Worm (Caenorhabditis elegans) whole organism, midembryonic: Measurements from ENCODE around the gene glna-1.

Experiments used
- T22C8.4 ChIP-seq: fragments of 200-800 bp; sonication (Bioruptor generic); IDR thresholded peaks from 2 replicates; pipeline ENCODE4 v1.3.6; 2022; ENCODE audit warnings: missing genetic modification characterization, missing compliant biosample characterization
- cog-1 ChIP-seq: sonication (generic microtip); optimal IDR thresholded peaks from 2 replicates; lab custom pipeline; 2016; ENCODE audit warnings: missing genetic modification characterization, missing compliant biosample characterization
- flt-1 ChIP-seq: fragments of 200-800 bp; sonication (Bioruptor generic); IDR thresholded peaks from 2 replicates; pipeline ENCODE4 v1.3.6; 2022; ENCODE audit warnings: missing genetic modification characterization, missing compliant biosample characterization
- klf-2 ChIP-seq: fragments of 200-800 bp; sonication (Bioruptor generic); conservative IDR thresholded peaks from 2 replicates; pipeline ENCODE4 v1.3.6; 2022; ENCODE audit warnings: missing genetic modification reagents, missing genetic modification characterization, missing compliant biosample characterization
- med-1 ChIP-seq: sonication (generic microtip); optimal IDR thresholded peaks from 2 replicates; lab custom pipeline; 2017; ENCODE audit warnings: missing genetic modification characterization, mild to moderate bottlenecking, missing compliant biosample characterization, antibody characterized with exemption, missing genetic modification reagents; ENCODE audit not compliant: insufficient read depth
- ref-1 ChIP-seq: fragments of 200-800 bp; sonication (Bioruptor generic); conservative IDR thresholded peaks from 2 replicates; pipeline ENCODE4 v1.3.6; 2022; ENCODE audit warnings: missing genetic modification reagents, missing genetic modification characterization, missing compliant biosample characterization
- tab-1 ChIP-seq: fragments of 200-800 bp; sonication (Bioruptor generic); IDR thresholded peaks from 2 replicates; pipeline ENCODE4 v1.3.6; 2022; ENCODE audit warnings: missing genetic modification characterization, missing compliant biosample characterization
- ztf-23 ChIP-seq: fragments of 200-800 bp; sonication (Bioruptor generic); IDR thresholded peaks from 2 replicates; pipeline ENCODE4 v1.3.6; 2022; ENCODE audit warnings: missing genetic modification reagents, missing genetic modification characterization, missing compliant biosample characterization
- ztf-29 ChIP-seq: fragments of 200-800 bp; sonication (Bioruptor generic); IDR thresholded peaks from 2 replicates; pipeline ENCODE4 v1.3.6; 2022; ENCODE audit warnings: missing genetic modification reagents, missing genetic modification characterization, missing compliant biosample characterization

glna-1 gene

DNA sequence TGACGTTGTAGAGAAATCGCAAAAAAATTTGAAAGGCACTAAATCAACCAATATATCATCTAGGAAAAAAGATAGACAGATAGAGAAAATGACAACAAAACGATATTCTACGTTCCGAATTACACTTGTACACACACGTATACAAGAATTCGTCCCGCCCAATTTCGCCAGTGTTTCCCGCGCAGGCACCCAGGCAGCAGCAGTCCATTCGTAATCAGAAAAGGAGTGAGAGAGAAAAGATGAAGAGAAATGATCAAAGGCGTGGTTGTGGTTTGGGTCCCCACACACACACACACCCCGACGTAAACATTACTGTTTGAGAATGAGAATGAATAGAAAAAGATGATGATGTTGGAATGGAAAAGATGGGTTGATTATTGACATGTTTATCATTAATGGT, 59.7 kb downstream of the glna-1 start:
- TF ChIP-seq ztf-23 (GFP tag; lab: Robert Waterston, UW) (no peak), ref-1 (GFP tag; lab: Robert Waterston, UW) (no peak), med-1 (GFP tag; lab: Kevin White, UChicago) (no peak), T22C8.4 (GFP tag; lab: Robert Waterston, UW) (no peak), tab-1 (GFP tag; lab: Robert Waterston, UW) (no peak), flt-1 (no peak), ztf-29 (GFP tag; lab: Robert Waterston, UW) (no peak), cog-1 (tag; lab: Kevin White, UChicago) (no peak)

- TF ChIP-seq klf-2 (no peak), T22C8.4 (GFP tag; lab: Robert Waterston, UW) (no peak), ref-1 (GFP tag; lab: Robert Waterston, UW) (no peak), cog-1 (tag; lab: Kevin White, UChicago) (no peak), med-1 (GFP tag; lab: Kevin White, UChicago) (no peak), tab-1 (GFP tag; lab: Robert Waterston, UW) (no peak), flt-1 (no peak), ztf-23 (GFP tag; lab: Robert Waterston, UW) (no peak)
Measured at ce11 chrII:14672095-14672494, 61.2 kb downstream of the glna-1 start.
